Worm (Caenorhabditis elegans): Measurements from ENCODE around the gene srsx-37.
"Not testable (repeated sequence)": the region's sequence is repeated elsewhere in the genome, so short reads cannot be mapped to it uniquely, and the experiment has no call there.

- not testable (repeated sequence) for TF ChIP-seq pqm-1, skn-1, lin-39 (tag; optimal IDR thresholded peaks at IDR 0.05)
Measured at ce11 chrV:15256669-15257068, 2.3 kb downstream of the srsx-37 start, which contains the start of gene srsx-39.

All from whole organism, L1 larva.